Worm (Caenorhabditis elegans) whole organism, L4 larva: ENCODE measurements around the gene R01H10.4.

Source experiments
- D1046.2 ChIP-seq: fragments of 200-800 bp; sonication (Bioruptor generic); IDR thresholded peaks from 2 replicates; pipeline ENCODE4 v1.3.6; 2022; ENCODE audit warnings: missing genetic modification characterization, missing compliant biosample characterization
- Y75B8A.6 ChIP-seq: fragments of 200-800 bp; sonication (Bioruptor generic); IDR thresholded peaks from 2 replicates; pipeline ENCODE4 v1.3.6; 2022; ENCODE audit warnings: missing genetic modification reagents, missing genetic modification characterization, missing compliant biosample characterization
- dmd-6 ChIP-seq: fragments of 200-800 bp; sonication (Bioruptor generic); IDR thresholded peaks from 2 replicates; pipeline ENCODE4 v1.3.6; 2022; ENCODE audit warnings: missing genetic modification reagents, missing genetic modification characterization, missing compliant biosample characterization
- nhr-10 ChIP-seq: fragments of 150-350 bp; optimal IDR thresholded peaks from 2 replicates; lab custom pipeline; 2014; ENCODE audit warnings: missing biosample characterization, missing genetic modification characterization
- nhr-25 ChIP-seq: sonication (generic microtip); optimal IDR thresholded peaks from 2 replicates; lab custom pipeline; 2017; ENCODE audit warnings: missing genetic modification characterization, mild to moderate bottlenecking, missing compliant biosample characterization, antibody characterized with exemption, moderate library complexity, borderline replicate concordance; ENCODE audit not compliant: insufficient read depth

DNA sequence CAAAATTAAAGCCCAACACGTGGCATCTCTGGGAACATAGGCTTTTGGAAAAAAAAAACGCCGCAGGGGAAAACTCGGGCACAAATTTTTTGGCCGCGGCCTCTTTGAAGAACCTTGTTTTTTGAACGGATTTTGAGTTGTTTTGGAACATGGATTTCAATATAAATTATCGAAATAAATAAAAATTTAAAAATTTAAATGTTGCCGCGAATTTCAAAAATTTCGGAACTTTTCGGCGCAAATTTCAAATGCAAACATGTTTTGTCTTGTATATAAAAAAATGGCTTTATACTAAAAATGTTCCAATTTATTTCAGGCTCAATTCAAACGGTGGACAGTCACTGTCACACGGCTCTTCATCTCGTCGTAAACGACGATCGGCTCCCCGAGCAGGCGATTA lies 10.6 kb upstream of the R01H10.4 start:
- TF ChIP-seq D1046.2 (GFP tag; lab: Robert Waterston, UW) (no peak), nhr-10 (no peak), dmd-6 (no peak), nhr-25 (tag; lab: Kevin White, UChicago) (no peak), Y75B8A.6 (no peak)
